1 fruit fly cellular context compared by ENCODE assay signal in the genomic region with DNA sequence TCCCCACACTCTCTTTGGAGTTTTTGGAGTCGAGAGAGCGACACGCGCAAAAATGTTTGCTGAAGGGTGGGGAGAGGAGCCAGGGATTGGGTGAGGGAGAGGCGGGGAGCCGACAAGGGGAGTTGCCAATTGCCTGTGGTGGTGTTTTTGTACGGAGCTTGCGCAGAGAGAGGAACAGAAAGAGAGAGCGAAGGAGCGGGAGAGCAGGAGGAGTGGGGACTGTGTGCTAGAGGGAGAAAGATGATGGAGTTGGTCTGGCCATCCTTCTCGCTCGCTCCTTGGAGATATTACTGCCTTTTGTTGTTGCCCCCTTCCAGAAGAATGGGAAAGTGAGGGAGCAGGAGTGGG.
A peak's percentile ranks its signal among the peaks of the same experiment; 100 is the strongest.
TF ChIP-seq lines count a peak whose summit lies in the region.

No protein-coding gene starts in this region.

TF ChIP-seq in whole organism, embryonic, 481 proteins besides CTCF, POLR2A, EP300 and RAD21 (continued from another document):
- TF ChIP-seq CkIIα-i1 (GFP tag; IDR thresholded peaks at IDR 0.05; lab: Robert Waterston, UW) (no peak), TFAM (GFP tag; optimal IDR thresholded peaks at IDR 0.05; lab: Kevin White, UChicago) (no peak), CG14965 (GFP tag; optimal IDR thresholded peaks at IDR 0.05; lab: Kevin White, UChicago; ENCODE audit: borderline replicate concordance) (no peak), ERR (GFP tag; optimal IDR thresholded peaks at IDR 0.05; lab: Kevin White, UChicago) (no peak), CG1602 (GFP tag; optimal IDR thresholded peaks at IDR 0.05; lab: Kevin White, UChicago) (no peak), Med (GFP tag; lab: Kevin White, UChicago) (no peak), CG12659 (GFP tag; optimal IDR thresholded peaks at IDR 0.05; lab: Kevin White, UChicago) (no peak), sqz (GFP tag; optimal IDR thresholded peaks at IDR 0.05; lab: Kevin White, UChicago) (no peak), nom (GFP tag; optimal IDR thresholded peaks at IDR 0.05; lab: Kevin White, UChicago) (no peak), CG14860 (GFP tag; IDR thresholded peaks at IDR 0.05; lab: Robert Waterston, UW; ENCODE audit: partially characterized antibody) (0 out of 3 replicates have a peak, but pooled peaks have one; percentile 28), lov (optimal IDR thresholded peaks at IDR 0.05; lab: Kevin White, UChicago) (no peak), lov (GFP tag; IDR thresholded peaks at IDR 0.05; lab: Robert Waterston, UW) (no peak), pita (GFP tag; optimal IDR thresholded peaks at IDR 0.05; lab: Kevin White, UChicago) (no peak), CG8765 (GFP tag; IDR thresholded peaks at IDR 0.05; lab: Robert Waterston, UW) (no peak), Ets65A (GFP tag; lab: Kevin White, UChicago) (no peak), CG7987 (GFP tag; optimal IDR thresholded peaks at IDR 0.05; lab: Kevin White, UChicago) (no peak), bowl (GFP tag; IDR thresholded peaks at IDR 0.05; lab: Robert Waterston, UW) (no peak), vvl (GFP tag; IDR thresholded peaks at IDR 0.05; lab: Robert Waterston, UW) (no peak), CG18599 (GFP tag; optimal IDR thresholded peaks at IDR 0.05; lab: Kevin White, UChicago) (no peak), CG2712 (tag; optimal IDR thresholded peaks at IDR 0.05; lab: Kevin White, UChicago) (no peak), CG18764 (GFP tag; optimal IDR thresholded peaks at IDR 0.05; lab: Kevin White, UChicago) (no peak), jigr1 (GFP tag; IDR thresholded peaks at IDR 0.05; lab: Robert Waterston, UW) (no peak), wor (GFP tag; IDR thresholded peaks at IDR 0.05; lab: Robert Waterston, UW) (no peak), CG10462 (GFP tag; optimal IDR thresholded peaks at IDR 0.05; lab: Kevin White, UChicago) (no peak), Adf1 (GFP tag; IDR thresholded peaks at IDR 0.05; lab: Robert Waterston, UW) (peak; percentile 47; the same call in 1 of the 2 replicates), bigmax (GFP tag; optimal IDR thresholded peaks at IDR 0.05; lab: Kevin White, UChicago) (no peak), HHEX (GFP tag; optimal IDR thresholded peaks at IDR 0.05; lab: Kevin White, UChicago) (no peak), CG11093 (GFP tag; IDR thresholded peaks at IDR 0.05; lab: Robert Waterston, UW) (no peak), Lim3 (GFP tag; IDR thresholded peaks at IDR 0.05; lab: Robert Waterston, UW) (no peak), fru (optimal IDR thresholded peaks at IDR 0.05; lab: Kevin White, UChicago) (no peak), chm (GFP tag; IDR thresholded peaks at IDR 0.05; lab: Robert Waterston, UW) (no peak), CG34224 (GFP tag; IDR thresholded peaks at IDR 0.05; lab: Robert Waterston, UW; ENCODE audit: partially characterized antibody) (no peak), gcm (GFP tag; optimal IDR thresholded peaks at IDR 0.05; lab: Kevin White, UChicago) (no peak)
